Worm (Caenorhabditis elegans): ENCODE results near the gene C25F9.5.
"Not testable (repeated sequence)": the region's sequence is repeated elsewhere in the genome, so short reads cannot be mapped to it uniquely, and the experiment has no call there.

Gene C25F9.5

ce11 chrV:19421131-19421530, 10.5 kb upstream of the C25F9.5 start, which contains the start of gene C25F9.2:
TSS of gene C25F9.2 (plus strand) at chrV:19421471.
- peak; percentile 13 for TF ChIP-seq zip-4 (GFP tag; optimal IDR thresholded peaks at IDR 0.05)
- no peak for TF ChIP-seq ceh-63 (GFP tag; optimal IDR thresholded peaks at IDR 0.05)
- TF ChIP-seq elt-2 (tag; optimal IDR thresholded peaks at IDR 0.05): no peak
- no peak for TF ChIP-seq nhr-237 (tag; optimal IDR thresholded peaks at IDR 0.05)
- no peak for TF ChIP-seq nhr-90 (tag; optimal IDR thresholded peaks at IDR 0.05; ENCODE audit: poor library complexity)
- no peak for TF ChIP-seq unc-130 (tag; optimal IDR thresholded peaks at IDR 0.05)
- no peak for TF ChIP-seq fkh-10 (GFP tag; optimal IDR thresholded peaks at IDR 0.05)
- no peak for TF ChIP-seq pax-3 (tag; optimal IDR thresholded peaks at IDR 0.05)

- TF ChIP-seq elt-2 (tag; optimal IDR thresholded peaks at IDR 0.05) (peak; percentile 48), efl-1 (GFP tag; optimal IDR thresholded peaks at IDR 0.05 in 1 of 2) (peak in 1 of 2 experiments; percentile 44)
- not testable (repeated sequence) for TF ChIP-seq efl-1 (optimal IDR thresholded peaks at IDR 0.05)
These were observed 8.6 kb upstream of the C25F9.5 start for ce11 chrV:19419301-19419700.

- no peak for TF ChIP-seq lir-3 (tag; optimal IDR thresholded peaks at IDR 0.05; ENCODE audit: poor library complexity)
- no peak for TF ChIP-seq dpl-1 (GFP tag; optimal IDR thresholded peaks at IDR 0.05)
- TF ChIP-seq tbx-2 (tag; optimal IDR thresholded peaks at IDR 0.05): no peak
- peak; percentile 27 for TF ChIP-seq elt-2 (tag; optimal IDR thresholded peaks at IDR 0.05)
These were observed 7.2 kb upstream of the C25F9.5 start, which contains the start of gene C25F9.15 for ce11 chrV:19417836-19418235. TSS of gene C25F9.15 (plus strand) at chrV:19418136.

- TF ChIP-seq unc-86 (tag; optimal IDR thresholded peaks at IDR 0.05) (no peak), nhr-85 (tag) (peak; percentile 33), ces-1 (GFP tag; optimal IDR thresholded peaks at IDR 0.05) (no peak), ztf-4 (tag; optimal IDR thresholded peaks at IDR 0.05) (no peak), vab-15 (tag; optimal IDR thresholded peaks at IDR 0.05) (no peak), alr-1 (tag; optimal IDR thresholded peaks at IDR 0.05; ENCODE audit: borderline replicate concordance) (no peak), ceh-88 (GFP tag; IDR thresholded peaks at IDR 0.05) (no peak), ceh-90 (tag; optimal IDR thresholded peaks at IDR 0.05) (no peak)
These were observed 5.8 kb upstream of the C25F9.5 start, which contains the start of the genes C25F9.4 and C25F9.9 for ce11 chrV:19416475-19416874. TSS of gene C25F9.4 (minus strand) at chrV:19416575. TSS of gene C25F9.9 (plus strand) at chrV:19416611.

DNA sequence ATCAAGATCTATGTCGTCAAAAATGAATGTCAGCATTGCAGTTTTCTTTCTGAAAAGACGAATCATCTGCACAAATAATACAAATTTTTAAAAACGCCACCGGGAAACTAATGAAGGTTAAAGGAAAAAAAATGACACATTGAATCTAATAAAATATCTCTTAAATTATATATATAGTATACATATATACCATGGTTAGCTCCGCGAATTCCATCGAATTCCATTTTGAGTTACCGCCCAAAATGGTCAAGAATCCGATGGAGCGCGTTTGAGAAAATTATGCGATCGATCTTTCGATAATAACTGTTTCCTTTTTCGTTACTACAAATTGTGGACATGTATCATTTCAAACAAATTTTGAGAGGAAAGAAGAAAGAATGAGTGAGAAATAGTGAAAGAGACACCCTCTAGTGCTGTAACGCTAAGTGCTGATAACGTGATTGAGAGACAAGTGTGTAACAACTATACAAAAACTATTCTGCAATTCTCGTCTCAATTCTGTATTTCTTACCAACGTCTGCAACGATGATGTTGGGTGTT, 5.3 kb downstream of the C25F9.5 start, which contains the start of the genes C25F9.6 and C25F9.10:
TSS of gene C25F9.6 (minus strand) at position 51 of the 540 bp plus-strand sequence.
TSS of gene C25F9.10 (plus strand) at position 454 of the 540 bp plus-strand sequence.
- TF ChIP-seq lin-35 (GFP tag; optimal IDR thresholded peaks at IDR 0.05) (peak in 1 of 2 experiments; percentile 72), efl-1 (optimal IDR thresholded peaks at IDR 0.05) (no peak), efl-1 (GFP tag; optimal IDR thresholded peaks at IDR 0.05 in 1 of 2) (peak in 1 of 2 experiments; percentile 97), zip-4 (GFP tag; optimal IDR thresholded peaks at IDR 0.05) (no peak), elt-2 (tag; optimal IDR thresholded peaks at IDR 0.05) (peak; percentile 15), dpl-1 (GFP tag; optimal IDR thresholded peaks at IDR 0.05) (peak in 1 of 3 experiments; percentile 35), xbp-1 (tag; optimal IDR thresholded peaks at IDR 0.05) (no peak), fkh-10 (GFP tag; optimal IDR thresholded peaks at IDR 0.05) (no peak)

- no peak for TF ChIP-seq efl-1 (optimal IDR thresholded peaks at IDR 0.05)
- TF ChIP-seq efl-1 (GFP tag; optimal IDR thresholded peaks at IDR 0.05 in 1 of 2): peak in 1 of 2 experiments; percentile 68
- TF ChIP-seq sox-4 (tag; optimal IDR thresholded peaks at IDR 0.05): no peak
- no peak for TF ChIP-seq lin-39 (tag; optimal IDR thresholded peaks at IDR 0.05)
These were observed 7.0 kb downstream of the C25F9.5 start for ce11 chrV:19403619-19404018.

- TF ChIP-seq ztf-4 (tag; optimal IDR thresholded peaks at IDR 0.05) (no peak), lin-39 (tag; optimal IDR thresholded peaks at IDR 0.05) (no peak), vab-15 (tag; optimal IDR thresholded peaks at IDR 0.05) (no peak), ceh-8 (GFP tag; optimal IDR thresholded peaks at IDR 0.05) (no peak)
These were observed 7.8 kb downstream of the C25F9.5 start, which contains the start of gene C25F9.12 for ce11 chrV:19402855-19403254. TSS of gene C25F9.12 (minus strand) at chrV:19402955.

All from whole organism, L1 larva.